Worm (Caenorhabditis elegans): ENCODE data around the gene srxa-19.

DNA sequence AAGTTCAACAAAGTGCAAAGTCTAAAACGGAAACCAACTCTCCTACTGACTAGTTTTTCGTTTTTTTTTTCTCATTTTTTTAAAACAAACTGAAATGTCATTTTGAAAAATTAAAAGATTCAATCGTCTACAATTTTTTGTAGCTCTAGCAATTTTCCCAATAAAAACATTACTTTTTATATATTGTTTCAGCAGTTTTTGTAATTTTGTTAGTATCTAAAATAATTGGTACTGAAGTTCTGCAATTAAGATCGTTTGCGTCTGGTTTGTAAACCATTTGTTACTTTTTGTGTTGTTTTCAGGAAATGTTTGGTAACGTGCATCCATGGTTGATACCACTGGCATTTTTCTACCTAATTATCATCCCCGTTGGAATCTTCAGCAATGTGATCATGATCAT, 36.0 kb upstream of the srxa-19 start, which contains the start of gene srsx-30:
- no peak for TF ChIP-seq elt-3 (tag; optimal IDR thresholded peaks at IDR 0.05)
- TF ChIP-seq elt-1 (tag; optimal IDR thresholded peaks at IDR 0.05), result no peak
- TF ChIP-seq pha-4 (tag; optimal IDR thresholded peaks at IDR 0.05), result no peak
- no peak for TF ChIP-seq skn-1 (tag; optimal IDR thresholded peaks at IDR 0.05)
- no peak for TF ChIP-seq nhr-67 (tag; optimal IDR thresholded peaks at IDR 0.05)
- no peak for TF ChIP-seq fkh-10 (GFP tag; optimal IDR thresholded peaks at IDR 0.05)
- TF ChIP-seq R02D3.7 (tag; optimal IDR thresholded peaks at IDR 0.05), result no peak
- TF ChIP-seq ztf-11 (tag; optimal IDR thresholded peaks at IDR 0.05), result no peak
- no peak for TF ChIP-seq tbx-2 (tag; optimal IDR thresholded peaks at IDR 0.05)
- TF ChIP-seq nhr-77 (tag; optimal IDR thresholded peaks at IDR 0.05), result no peak

Measured in whole organism, L3 larva.